Fruit fly (Drosophila melanogaster): ENCODE results near the gene CG13933.

DNA sequence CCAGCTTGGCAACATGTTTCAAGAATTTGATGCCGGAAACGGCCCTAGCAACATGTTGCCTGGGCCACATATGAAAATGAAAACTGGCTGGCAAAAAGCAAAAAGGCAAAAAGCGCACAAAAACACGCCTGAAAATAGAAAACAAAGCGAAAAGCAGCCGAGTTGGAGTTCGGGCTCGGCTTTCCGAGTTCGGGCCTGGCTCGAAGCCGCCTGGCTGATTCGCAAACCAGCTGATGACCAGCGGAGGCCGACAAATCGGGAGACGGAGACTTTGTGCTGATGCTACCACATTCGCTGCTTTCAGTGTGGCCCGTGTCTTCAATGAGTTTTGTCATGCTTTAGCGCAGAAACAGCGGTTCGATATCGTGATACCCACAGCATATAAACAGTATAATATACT, 35.3 kb upstream of the CG13933 start, which contains the start of gene GV1:
- TF ChIP-seq pan (optimal IDR thresholded peaks at IDR 0.05) (no peak), psq (GFP tag; optimal IDR thresholded peaks at IDR 0.05) (no peak), usp (GFP tag; optimal IDR thresholded peaks at IDR 0.05) (no peak), N (GFP tag; optimal IDR thresholded peaks at IDR 0.05) (no peak), Mio (GFP tag; optimal IDR thresholded peaks at IDR 0.05) (no peak), OdsH (GFP tag; optimal IDR thresholded peaks at IDR 0.05) (no peak), dsf (GFP tag; optimal IDR thresholded peaks at IDR 0.05; ENCODE audit: borderline replicate concordance) (no peak)
